Worm (Caenorhabditis elegans): ENCODE data around the gene C30G4.2.

ce11 chrX:17013162-17013561 is 32.3 kb downstream of the C30G4.2 start, which contains the start of gene F35B3.3:
- TF ChIP-seq ceh-82 (tag; optimal IDR thresholded peaks at IDR 0.05), result no peak
- no peak for TF ChIP-seq zag-1 (tag; optimal IDR thresholded peaks at IDR 0.05)
- TF ChIP-seq elt-2 (tag; optimal IDR thresholded peaks at IDR 0.05), result no peak
- no peak for TF ChIP-seq pag-3 (tag; optimal IDR thresholded peaks at IDR 0.05; ENCODE audit: borderline replicate concordance, insufficient read depth)

All from whole organism, L1 larva.